Fruit fly (Drosophila melanogaster): ENCODE data around the gene CG11052.

- TF ChIP-seq salr (GFP tag; optimal IDR thresholded peaks at IDR 0.05) (no peak), CG6163 (GFP tag; IDR thresholded peaks at IDR 0.05) (no peak), vri (GFP tag; optimal IDR thresholded peaks at IDR 0.05) (no peak), Hr38 (GFP tag; optimal IDR thresholded peaks at IDR 0.05) (no peak), CG3032 (tag; optimal IDR thresholded peaks at IDR 0.05) (no peak), Eip78C (GFP tag) (no peak), Lpt (GFP tag; optimal IDR thresholded peaks at IDR 0.05) (no peak), Met (GFP tag; optimal IDR thresholded peaks at IDR 0.05) (no peak), CG8632 (GFP tag; optimal IDR thresholded peaks at IDR 0.05) (no peak), CG10669 (GFP tag; optimal IDR thresholded peaks at IDR 0.05) (no peak), fd59A (GFP tag; optimal IDR thresholded peaks at IDR 0.05) (no peak)
Observed at dm6 chr3R:7998778-7999177, 10.3 kb downstream of the CG11052 start.

All from whole organism, prepupa.